Worm (Caenorhabditis elegans) whole organism, L1 larva: ENCODE measurements around the gene T05D4.5.

ENCODE experiments used
- fkh-10 ChIP-seq: sonication (generic microtip); optimal IDR thresholded peaks from 2 replicates; lab custom pipeline; 2017; ENCODE audit warnings: missing biosample characterization, missing genetic modification reagents, missing genetic modification characterization
- mep-1 ChIP-seq: fragments of 150-350 bp; optimal IDR thresholded peaks from 2 replicates; lab custom pipeline; 2014; ENCODE audit warnings: missing biosample characterization, missing genetic modification characterization
- unc-98 ChIP-seq: fragments of 200-800 bp; sonication (Bioruptor generic); IDR thresholded peaks from 2 replicates; pipeline ENCODE4 v1.3.6; 2022; ENCODE audit warnings: missing genetic modification characterization, missing compliant biosample characterization

DNA sequence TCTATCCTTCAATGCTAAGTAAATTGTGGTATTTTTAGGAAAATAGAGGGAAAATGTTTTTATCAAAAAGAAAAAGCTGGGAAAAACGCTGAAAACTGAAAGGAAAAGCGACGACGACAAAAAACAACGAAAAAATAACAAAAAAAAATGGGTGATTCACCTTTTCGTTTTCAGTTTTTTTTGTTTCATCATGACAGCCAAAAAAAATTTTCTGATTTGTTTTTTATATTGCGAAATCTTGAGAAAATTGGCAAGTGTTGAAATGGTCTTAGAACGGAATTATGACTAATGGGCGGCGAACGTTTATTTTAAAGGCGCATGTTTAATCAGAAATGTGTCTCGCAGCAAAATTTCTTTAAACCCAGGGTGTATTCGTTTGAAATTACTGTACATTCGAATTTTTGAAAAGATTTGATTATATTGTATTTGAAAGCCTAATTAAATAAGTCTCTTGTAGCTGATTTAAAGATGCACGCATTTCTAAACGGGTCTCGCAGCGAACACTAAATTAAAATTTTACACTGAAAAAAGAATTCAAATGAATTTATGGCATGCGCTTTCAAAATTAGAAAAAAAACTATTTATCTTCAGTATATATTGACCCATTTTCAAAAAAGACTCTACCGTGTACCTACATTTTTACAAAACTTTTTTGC, 44.8 kb upstream of the T05D4.5 start:
- TF ChIP-seq mep-1 (no peak), unc-98 (GFP tag; lab: Robert Waterston, UW) (no peak), fkh-10 (GFP tag; lab: Kevin White, UChicago) (no peak)
